Fruit fly (Drosophila melanogaster): ENCODE results near the gene MRP.

- TF ChIP-seq Hr96 (GFP tag; optimal IDR thresholded peaks at IDR 0.05) (no peak), ovo (GFP tag; optimal IDR thresholded peaks at IDR 0.05) (no peak), cnc (optimal IDR thresholded peaks at IDR 0.05) (no peak), tj (GFP tag; optimal IDR thresholded peaks at IDR 0.05) (no peak), Clk (GFP tag; optimal IDR thresholded peaks at IDR 0.05) (no peak), cic (GFP tag; optimal IDR thresholded peaks at IDR 0.05) (no peak)
These were observed 53.0 kb downstream of the MRP start for dm6 chr2L:12771812-12772211.
